Worm (Caenorhabditis elegans) whole organism, early embryonic: ENCODE measurements around the gene str-44.

ENCODE experiments used
- B0310.2 ChIP-seq: sonication (generic microtip); optimal IDR thresholded peaks from 2 replicates; lab custom pipeline; 2016; ENCODE audit warnings: mild to moderate bottlenecking, missing genetic modification characterization, missing compliant biosample characterization
- aly-1 ChIP-seq: sonication (generic microtip); optimal IDR thresholded peaks from 2 replicates; lab custom pipeline; 2016; ENCODE audit warnings: missing genetic modification characterization, missing compliant biosample characterization
- ama-1 ChIP-seq: fragments of 150-350 bp; optimal IDR thresholded peaks from 2 replicates; lab custom pipeline; 2014
- ets-7 ChIP-seq: sonication (generic microtip); optimal IDR thresholded peaks from 2 replicates; lab custom pipeline; 2016; ENCODE audit warnings: missing genotype, missing genetic modification characterization, missing compliant biosample characterization
- flt-1 ChIP-seq: fragments of 200-800 bp; sonication (Bioruptor generic); IDR thresholded peaks from 2 replicates; pipeline ENCODE4 v1.3.6; 2022; ENCODE audit warnings: missing genetic modification characterization, missing compliant biosample characterization
- hmg-4 ChIP-seq: fragments of 200-800 bp; sonication (Bioruptor generic); optimal IDR thresholded peaks from 2 replicates; lab custom pipeline; 2018; ENCODE audit warnings: mild to moderate bottlenecking, missing genetic modification characterization, missing compliant biosample characterization
- tbx-11 ChIP-seq: fragments of 200-800 bp; sonication (Bioruptor generic); IDR thresholded peaks from 2 replicates; pipeline ENCODE4 v1.3.6; 2022; ENCODE audit warnings: missing genetic modification characterization, missing compliant biosample characterization

DNA sequence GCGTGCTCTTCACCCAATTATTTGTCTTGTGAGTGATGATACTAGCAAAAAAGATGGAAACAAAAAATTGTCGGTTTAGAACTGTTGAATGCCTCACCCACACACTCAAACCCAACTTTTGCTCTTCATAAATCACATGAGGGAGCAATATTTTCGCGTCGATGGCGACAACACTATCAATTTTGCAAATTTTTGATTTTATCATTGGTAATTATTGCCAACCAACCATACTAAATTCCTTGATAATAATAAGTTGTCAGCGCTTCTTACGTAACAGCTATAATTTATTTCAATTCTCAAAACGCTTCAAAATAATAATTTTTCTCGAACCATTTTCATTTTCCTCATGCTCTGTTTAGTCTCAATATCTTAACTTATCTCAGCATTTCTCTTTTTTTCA, 35.8 kb downstream of the str-44 start:
- TF ChIP-seq ets-7 (tag; lab: Kevin White, UChicago) = no peak
- no peak for TF ChIP-seq ama-1 (lab: Kevin White, UChicago)
- TF ChIP-seq aly-1 = no peak
- TF ChIP-seq hmg-4 (GFP tag; lab: Kevin White, UChicago) = no peak
- TF ChIP-seq flt-1 (GFP tag; lab: Robert Waterston, UW) = no peak
- TF ChIP-seq tbx-11 (GFP tag; lab: Robert Waterston, UW) = no peak
- no peak for TF ChIP-seq B0310.2 (tag; lab: Kevin White, UChicago)
